Fruit fly (Drosophila melanogaster): ENCODE data around the gene msk.

msk gene

dm6 chr3L:8081822-8082221, 34.2 kb upstream of the msk start (continued):
- TF ChIP-seq fd85E (GFP tag; optimal IDR thresholded peaks at IDR 0.05): peak; percentile 73
- peak in 1 of 2 experiments; percentile 58 for TF ChIP-seq ss (GFP tag; optimal IDR thresholded peaks at IDR 0.05)
- peak; percentile 88 for TF ChIP-seq vri (GFP tag; optimal IDR thresholded peaks at IDR 0.05)
- no peak for TF ChIP-seq Gug (GFP tag; IDR thresholded peaks at IDR 0.05)
- peak; percentile 32 for TF ChIP-seq achi (GFP tag; optimal IDR thresholded peaks at IDR 0.05)
- TF ChIP-seq salr (GFP tag; optimal IDR thresholded peaks at IDR 0.05): peak; percentile 32 to 35
- peak; percentile 47 for TF ChIP-seq CG16779 (tag; optimal IDR thresholded peaks at IDR 0.05)
- peak; percentile 58 for TF ChIP-seq esn (GFP tag; optimal IDR thresholded peaks at IDR 0.05)
- peak; percentile 46 for TF ChIP-seq pdm3 (GFP tag; optimal IDR thresholded peaks at IDR 0.05)

dm6 chr3L:8086218-8086617, 29.8 kb upstream of the msk start:
- TF ChIP-seq topi (GFP tag; optimal IDR thresholded peaks at IDR 0.05) (no peak), cyc (GFP tag; optimal IDR thresholded peaks at IDR 0.05) (no peak), Hr4 (GFP tag; optimal IDR thresholded peaks at IDR 0.05) (no peak), CG10669 (GFP tag; optimal IDR thresholded peaks at IDR 0.05) (no peak), Lpt (GFP tag; optimal IDR thresholded peaks at IDR 0.05) (no peak), CG8319 (GFP tag; optimal IDR thresholded peaks at IDR 0.05) (no peak), CG8119 (GFP tag; IDR thresholded peaks at IDR 0.05) (no peak), Gug (GFP tag; IDR thresholded peaks at IDR 0.05) (no peak), Hr39 (GFP tag; optimal IDR thresholded peaks at IDR 0.05) (no peak), CG3919 (GFP tag; optimal IDR thresholded peaks at IDR 0.05) (no peak), spab (GFP tag; optimal IDR thresholded peaks at IDR 0.05) (no peak), CG8632 (GFP tag; optimal IDR thresholded peaks at IDR 0.05) (no peak), achi (GFP tag; optimal IDR thresholded peaks at IDR 0.05) (no peak), Hr38 (GFP tag; optimal IDR thresholded peaks at IDR 0.05) (no peak), Eip78C (GFP tag) (no peak)

DNA sequence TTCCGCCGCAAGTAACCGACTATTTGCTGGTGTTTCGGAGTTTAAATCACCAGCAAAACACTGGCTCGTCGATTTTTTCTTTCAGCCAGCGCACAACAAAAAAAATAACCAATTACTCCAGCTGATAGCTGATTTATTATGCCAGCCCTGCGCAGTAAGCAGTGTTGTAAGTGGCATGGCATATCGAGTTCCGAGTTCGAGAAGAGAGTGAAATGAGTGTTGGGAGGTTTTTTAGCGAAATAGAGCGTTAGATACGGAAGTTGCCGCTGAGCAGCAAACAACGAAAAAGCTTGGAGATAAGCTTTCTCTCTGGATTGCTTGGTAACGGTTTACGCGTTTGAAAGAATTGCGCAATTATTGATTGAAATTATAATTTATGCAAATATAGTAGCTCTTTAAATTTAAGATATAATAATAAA, 24.3 kb upstream of the msk start, which contains the start of gene CG7565:
Gene CG7565, minus strand, starts transcription at position 137 of the 419 bp plus-strand sequence.
- TF ChIP-seq Sox14 (GFP tag; optimal IDR thresholded peaks at IDR 0.05) (peak; percentile 46), Lpt (GFP tag; optimal IDR thresholded peaks at IDR 0.05) (no peak), lz (GFP tag; optimal IDR thresholded peaks at IDR 0.05) (peak; percentile 16), CG8319 (GFP tag; optimal IDR thresholded peaks at IDR 0.05) (peak; percentile 7), CG3919 (GFP tag; optimal IDR thresholded peaks at IDR 0.05) (peak; percentile 44), cyc (GFP tag; optimal IDR thresholded peaks at IDR 0.05) (no peak), svp (GFP tag) (no peak), CG15336 (GFP tag; IDR thresholded peaks at IDR 0.05) (0 out of 2 replicates have a peak, but pooled peaks have one; percentile 27), Eip93F (GFP tag; optimal IDR thresholded peaks at IDR 0.05) (no peak), Hr39 (GFP tag; optimal IDR thresholded peaks at IDR 0.05) (no peak), salr (GFP tag; optimal IDR thresholded peaks at IDR 0.05) (no peak), CG34406 (GFP tag; optimal IDR thresholded peaks at IDR 0.05) (no peak), acj6 (GFP tag; optimal IDR thresholded peaks at IDR 0.05) (no peak), CG6808 (GFP tag; optimal IDR thresholded peaks at IDR 0.05) (no peak), net (GFP tag; optimal IDR thresholded peaks at IDR 0.05) (peak; percentile 50), dac (GFP tag; optimal IDR thresholded peaks at IDR 0.05) (no peak), CG11762 (GFP tag; optimal IDR thresholded peaks at IDR 0.05; ENCODE audit: insufficient read depth) (no peak), CG3032 (tag; optimal IDR thresholded peaks at IDR 0.05) (no peak), fd85E (GFP tag; optimal IDR thresholded peaks at IDR 0.05) (no peak), CG6163 (GFP tag; IDR thresholded peaks at IDR 0.05) (no peak), OdsH (GFP tag; optimal IDR thresholded peaks at IDR 0.05) (peak; percentile 12), Gug (GFP tag; IDR thresholded peaks at IDR 0.05) (no peak), CG9139 (GFP tag; optimal IDR thresholded peaks at IDR 0.05) (no peak), CG4318 (GFP tag; optimal IDR thresholded peaks at IDR 0.05) (no peak), CG11294 (GFP tag; IDR thresholded peaks at IDR 0.05) (no peak), CG11902 (GFP tag; optimal IDR thresholded peaks at IDR 0.05) (no peak), fd59A (GFP tag; optimal IDR thresholded peaks at IDR 0.05) (no peak), Ets21C (GFP tag; optimal IDR thresholded peaks at IDR 0.05) (no peak), fkh (GFP tag; optimal IDR thresholded peaks at IDR 0.05) (peak; percentile 13), CG8632 (GFP tag; optimal IDR thresholded peaks at IDR 0.05) (no peak), CG6854 (GFP tag; optimal IDR thresholded peaks at IDR 0.05) (no peak), CG16779 (tag; optimal IDR thresholded peaks at IDR 0.05) (no peak), Eip75B (GFP tag; optimal IDR thresholded peaks at IDR 0.05) (no peak), Smox (GFP tag; optimal IDR thresholded peaks at IDR 0.05) (no peak), Sox102F (GFP tag; optimal IDR thresholded peaks at IDR 0.05) (peak; percentile 36), Met (GFP tag; optimal IDR thresholded peaks at IDR 0.05) (peak; percentile 26)
